Worm (Caenorhabditis elegans) whole organism, L4 larva: ENCODE measurements around the gene fdgt-2.
A peak's percentile ranks its signal among the peaks of the same experiment; 100 is the strongest.

Experiments
- T20F7.1 ChIP-seq: fragments of 200-800 bp; sonication (Bioruptor generic); optimal IDR thresholded peaks from 2 replicates; lab custom pipeline; 2018; ENCODE audit warnings: mild to moderate bottlenecking, missing genetic modification characterization, missing compliant biosample characterization
- aly-2 ChIP-seq: sonication (generic microtip); optimal IDR thresholded peaks from 2 replicates; lab custom pipeline; 2018; ENCODE audit warnings: missing biosample characterization, missing genetic modification characterization
- fos-1 ChIP-seq: fragments of 150-350 bp; optimal IDR thresholded peaks from 2 replicates; lab custom pipeline; 2014; ENCODE audit warnings: missing biosample characterization, missing genetic modification characterization
- lin-13 ChIP-seq: fragments of 150-350 bp; optimal IDR thresholded peaks from 2 replicates; lab custom pipeline; 2014; ENCODE audit warnings: missing biosample characterization, missing genetic modification reagents, missing genetic modification characterization
- lsy-2 ChIP-seq, 2 experiments: fragments of 150-350 bp in 1 of 2; sonication (generic microtip) in 1 of 2; optimal IDR thresholded peaks; 2 replicates each; lab custom pipeline; 2014 to 2017; ENCODE audit warnings: missing biosample characterization in 2 of 2, missing genetic modification characterization in 2 of 2
- saeg-2 ChIP-seq: fragments of 200-800 bp; sonication (Bioruptor generic); IDR thresholded peaks from 2 replicates; pipeline ENCODE4 v1.3.6; 2022; ENCODE audit warnings: missing genetic modification reagents, missing genetic modification characterization, missing compliant biosample characterization
- unc-39 ChIP-seq: sonication (generic microtip); optimal IDR thresholded peaks from 2 replicates; lab custom pipeline; 2017; ENCODE audit warnings: missing biosample characterization, missing genetic modification characterization

ce11 chrII:8441519-8441918 is 24.1 kb downstream of the fdgt-2 start:
- TF ChIP-seq saeg-2 (peak; percentile 31; the same call in 1 of the 2 replicates), unc-39 (tag; lab: Kevin White, UChicago) (no peak), fos-1 (tag; lab: Kevin White, UChicago) (no peak), lin-13 (no peak), lsy-2 (tag; optimal IDR thresholded peaks at IDR 0.05; lab: Kevin White, UChicago) (peak in 1 of 2 experiments; percentile 32), T20F7.1 (peak; percentile 29), aly-2 (tag; lab: Kevin White, UChicago) (no peak)
